Fruit fly (Drosophila melanogaster) whole organism, adult: ENCODE data around the gene CG33306.

ENCODE experiments used
- cic ChIP-seq: fragments of 200-800 bp; sonication (Bioruptor generic); optimal IDR thresholded peaks from 2 replicates; lab custom pipeline; 2017; ENCODE audit warnings: missing biosample characterization, mild to moderate bottlenecking, missing genetic modification characterization, moderate library complexity
- kay ChIP-seq: fragments of 200-800 bp; sonication (Bioruptor generic); peaks from one replicate; lab custom pipeline; 2016; ENCODE audit warnings: missing biosample characterization, missing genetic modification characterization, borderline replicate concordance

DNA sequence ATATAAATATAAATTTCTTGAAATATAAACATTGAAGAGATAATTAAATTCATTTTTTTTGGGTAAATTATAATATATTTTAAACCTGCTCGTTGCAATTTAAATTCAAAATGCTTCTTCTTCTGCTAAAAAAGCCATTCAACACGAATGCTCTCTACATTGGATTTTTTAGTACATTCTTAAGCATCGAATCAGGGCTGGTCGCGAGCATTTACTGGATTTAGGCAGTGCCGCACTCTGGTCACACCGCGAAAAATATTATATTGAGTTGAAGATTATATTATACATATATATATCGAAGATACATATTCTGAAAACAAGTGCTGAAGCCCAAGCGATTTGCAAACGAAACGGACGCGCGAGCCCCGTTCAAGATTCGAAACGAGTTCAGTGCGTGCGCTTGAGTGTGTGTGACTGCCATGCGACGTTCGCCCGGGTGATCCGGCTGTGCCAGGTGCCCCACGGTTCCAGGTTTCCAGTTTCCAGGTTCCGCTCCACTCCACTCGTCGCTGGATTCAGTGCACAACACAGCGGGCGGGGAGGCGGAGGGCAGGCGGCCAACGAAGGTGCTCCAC, 29.9 kb downstream of the CG33306 start, which contains the start of gene Sos:
- TF ChIP-seq cic (GFP tag; lab: Kevin White, UChicago) = no peak
- TF ChIP-seq kay (GFP tag; lab: Kevin White, UChicago) = no peak
